Worm (Caenorhabditis elegans) whole organism, L4/young adult: ENCODE measurements around the gene F29A7.6.

Experiments used
- W03F9.2 ChIP-seq: fragments of 150-350 bp; optimal IDR thresholded peaks from 2 replicates; lab custom pipeline; 2014; ENCODE audit warnings: missing biosample characterization, missing genetic modification characterization
- dao-5 ChIP-seq: sonication (generic microtip); optimal IDR thresholded peaks from 2 replicates; lab custom pipeline; 2016; ENCODE audit warnings: missing genotype, missing genetic modification characterization, moderate library complexity, missing compliant biosample characterization
- him-1 ChIP-seq: sonication (generic microtip); optimal IDR thresholded peaks from 2 replicates; lab custom pipeline; 2016; ENCODE audit warnings: missing genotype, missing genetic modification reagents, missing genetic modification characterization, missing compliant biosample characterization

Gene F29A7.6

ce11 chrII:2749595-2750048 is 2.8 kb downstream of the F29A7.6 start, which contains the start of gene F29A7.4:
F29A7.4 (plus strand) TSS chrII:2749998.
- TF ChIP-seq dao-5 (tag; lab: Kevin White, UChicago) (no peak), W03F9.2 (tag; lab: Kevin White, UChicago) (no peak), him-1 (tag; lab: Kevin White, UChicago) (no peak)

- peak; percentile 18 for TF ChIP-seq him-1 (tag; lab: Kevin White, UChicago)
- TF ChIP-seq W03F9.2 (tag; lab: Kevin White, UChicago): no peak
Measured at ce11 chrII:2747956-2748621, 4.3 kb downstream of the F29A7.6 start.

- TF ChIP-seq W03F9.2 (tag; lab: Kevin White, UChicago) (no peak), dao-5 (tag; lab: Kevin White, UChicago) (no peak), him-1 (tag; lab: Kevin White, UChicago) (no peak)
Measured at ce11 chrII:2742251-2742650, 10.2 kb downstream of the F29A7.6 start, which contains the start of gene T05A8.7. T05A8.7 (minus strand) TSS chrII:2742351.

ce11 chrII:2741405-2741804 is 11.0 kb downstream of the F29A7.6 start:
- no peak for TF ChIP-seq W03F9.2 (tag; lab: Kevin White, UChicago)
- TF ChIP-seq him-1 (tag; lab: Kevin White, UChicago): no peak
- TF ChIP-seq dao-5 (tag; lab: Kevin White, UChicago): no peak

ce11 chrII:2739619-2740018 is 12.8 kb downstream of the F29A7.6 start, which contains the start of gene T05A8.6:
T05A8.6 (minus strand) TSS chrII:2739719.
- TF ChIP-seq W03F9.2 (tag; lab: Kevin White, UChicago) (no peak), dao-5 (tag; lab: Kevin White, UChicago) (no peak), him-1 (tag; lab: Kevin White, UChicago) (no peak)

- no peak for TF ChIP-seq him-1 (tag; lab: Kevin White, UChicago)
- TF ChIP-seq W03F9.2 (tag; lab: Kevin White, UChicago): no peak
- no peak for TF ChIP-seq dao-5 (tag; lab: Kevin White, UChicago)
Measured at ce11 chrII:2736938-2737337, 15.5 kb downstream of the F29A7.6 start.

ce11 chrII:2736156-2736728 is 16.2 kb downstream of the F29A7.6 start, which contains the start of gene T05A8.8:
T05A8.8 (plus strand) TSS chrII:2736678.
- TF ChIP-seq him-1 (tag; lab: Kevin White, UChicago): no peak
- no peak for TF ChIP-seq dao-5 (tag; lab: Kevin White, UChicago)
- TF ChIP-seq W03F9.2 (tag; lab: Kevin White, UChicago): no peak

ce11 chrII:2735644-2736043 is 16.8 kb downstream of the F29A7.6 start:
- no peak for TF ChIP-seq dao-5 (tag; lab: Kevin White, UChicago)
- TF ChIP-seq W03F9.2 (tag; lab: Kevin White, UChicago): no peak
- no peak for TF ChIP-seq him-1 (tag; lab: Kevin White, UChicago)

ce11 chrII:2735192-2735591 is 17.2 kb downstream of the F29A7.6 start, which contains the start of gene wdr-31:
wdr-31 (minus strand) TSS chrII:2735292.
- TF ChIP-seq dao-5 (tag; lab: Kevin White, UChicago): no peak
- TF ChIP-seq him-1 (tag; lab: Kevin White, UChicago): no peak
- no peak for TF ChIP-seq W03F9.2 (tag; lab: Kevin White, UChicago)

- TF ChIP-seq dao-5 (tag; lab: Kevin White, UChicago) (no peak), W03F9.2 (tag; lab: Kevin White, UChicago) (no peak), him-1 (tag; lab: Kevin White, UChicago) (no peak)
Measured at ce11 chrII:2734735-2735134, 17.7 kb downstream of the F29A7.6 start.

- TF ChIP-seq dao-5 (tag; lab: Kevin White, UChicago) (no peak), him-1 (tag; lab: Kevin White, UChicago) (no peak), W03F9.2 (tag; lab: Kevin White, UChicago) (no peak)
Measured at ce11 chrII:2734266-2734665, 18.1 kb downstream of the F29A7.6 start.

ce11 chrII:2730647-2731046 is 21.8 kb downstream of the F29A7.6 start:
- TF ChIP-seq dao-5 (tag; lab: Kevin White, UChicago) (no peak), W03F9.2 (tag; lab: Kevin White, UChicago) (no peak), him-1 (tag; lab: Kevin White, UChicago) (no peak)

ce11 chrII:2726774-2727173 is 25.6 kb downstream of the F29A7.6 start:
- TF ChIP-seq W03F9.2 (tag; lab: Kevin White, UChicago) (no peak), dao-5 (tag; lab: Kevin White, UChicago) (no peak), him-1 (tag; lab: Kevin White, UChicago) (no peak)
